Worm (Caenorhabditis elegans) whole organism, L3 larva: ENCODE results near the gene C45G9.5.

Source experiments
- ZK546.5 ChIP-seq: sonication (generic microtip); optimal IDR thresholded peaks from 2 replicates; lab custom pipeline; 2017; ENCODE audit warnings: missing biosample characterization, missing genetic modification characterization
- aly-2 ChIP-seq: fragments of 150-350 bp; optimal IDR thresholded peaks from 2 replicates; lab custom pipeline; 2014; ENCODE audit warnings: missing biosample characterization, missing genetic modification characterization
- ama-1 ChIP-seq: fragments of 150-350 bp; optimal IDR thresholded peaks from 2 replicates; lab custom pipeline; 2018
- ceh-16 ChIP-seq: sonication (generic microtip); optimal IDR thresholded peaks from 2 replicates; lab custom pipeline; 2017; ENCODE audit warnings: missing biosample characterization, missing genetic modification characterization
- ceh-28 ChIP-seq: fragments of 150-350 bp; optimal IDR thresholded peaks from 2 replicates; lab custom pipeline; 2014; ENCODE audit warnings: missing biosample characterization, missing genetic modification reagents, missing genetic modification characterization
- ceh-82 ChIP-seq: fragments of 150-350 bp; optimal IDR thresholded peaks from 2 replicates; lab custom pipeline; 2014; ENCODE audit warnings: missing biosample characterization, missing genetic modification characterization
- egl-27 ChIP-seq: sonication (generic microtip); optimal IDR thresholded peaks from 4 replicates; lab custom pipeline; 2017; ENCODE audit warnings: missing biosample characterization, missing genetic modification reagents, missing genetic modification characterization
- elt-2 ChIP-seq: sonication (generic microtip); optimal IDR thresholded peaks from 2 replicates; lab custom pipeline; 2016; ENCODE audit warnings: missing genetic modification reagents, mild to moderate bottlenecking, missing genetic modification characterization, missing compliant biosample characterization
- elt-3 ChIP-seq, 3 experiments: fragments of 150-350 bp in 1 of 3; sonication (generic microtip) in 2 of 3; optimal IDR thresholded peaks; 2 replicates in 2 of 3; 4 replicates in 1 of 3; lab custom pipeline; 2014 to 2017; ENCODE audit warnings: missing biosample characterization in 3 of 3, missing genetic modification characterization in 3 of 3
- fkh-2 ChIP-seq: fragments of 150-350 bp; optimal IDR thresholded peaks from 2 replicates; lab custom pipeline; 2014; ENCODE audit warnings: missing biosample characterization, missing genetic modification reagents, missing genetic modification characterization
- hmg-11 ChIP-seq: sonication (generic microtip); optimal IDR thresholded peaks from 2 replicates; lab custom pipeline; 2016; ENCODE audit warnings: missing genetic modification characterization, missing compliant biosample characterization
- lin-15B ChIP-seq: fragments of 150-350 bp; optimal IDR thresholded peaks from 2 replicates; lab custom pipeline; 2014; ENCODE audit warnings: missing biosample characterization, missing genetic modification characterization
- mdl-1 ChIP-seq: fragments of 150-350 bp; optimal IDR thresholded peaks from 2 replicates; lab custom pipeline; 2014; ENCODE audit warnings: missing biosample characterization, missing genetic modification characterization
- mml-1 ChIP-seq: fragments of 150-350 bp; sonication (generic microtip); optimal IDR thresholded peaks from 3 replicates; lab custom pipeline; 2014; ENCODE audit warnings: missing biosample characterization, missing genetic modification characterization
- nfya-1 ChIP-seq: sonication (generic microtip); optimal IDR thresholded peaks from 2 replicates; lab custom pipeline; 2017; ENCODE audit warnings: missing genetic modification characterization, mild to moderate bottlenecking, missing compliant biosample characterization, antibody characterized with exemption, moderate library complexity; ENCODE audit not compliant: insufficient read depth
- nhr-11 ChIP-seq: fragments of 150-350 bp; optimal IDR thresholded peaks from 2 replicates; lab custom pipeline; 2014; ENCODE audit warnings: missing biosample characterization, missing genetic modification characterization
- nhr-12 ChIP-seq: fragments of 150-350 bp; optimal IDR thresholded peaks from 2 replicates; lab custom pipeline; 2014; ENCODE audit warnings: missing biosample characterization, missing genetic modification characterization
- nhr-23 ChIP-seq: fragments of 150-350 bp; optimal IDR thresholded peaks from 2 replicates; lab custom pipeline; 2014; ENCODE audit warnings: missing biosample characterization, missing genetic modification reagents, missing genetic modification characterization
- nhr-25 ChIP-seq: sonication (generic microtip); optimal IDR thresholded peaks from 2 replicates; lab custom pipeline; 2017; ENCODE audit warnings: missing biosample characterization, missing genetic modification characterization
- nhr-28 ChIP-seq: fragments of 150-350 bp; optimal IDR thresholded peaks from 2 replicates; lab custom pipeline; 2014; ENCODE audit warnings: missing biosample characterization, missing genetic modification characterization
- nhr-43 ChIP-seq: sonication (generic microtip); optimal IDR thresholded peaks from 2 replicates; lab custom pipeline; 2016; ENCODE audit warnings: mild to moderate bottlenecking, missing genetic modification characterization, missing compliant biosample characterization; ENCODE audit not compliant: poor library complexity, severe bottlenecking
- nhr-67 ChIP-seq: fragments of 150-350 bp; optimal IDR thresholded peaks from 2 replicates; lab custom pipeline; 2014; ENCODE audit warnings: missing biosample characterization, missing genetic modification characterization
- nhr-76 ChIP-seq: fragments of 150-350 bp; sonication (generic microtip); optimal IDR thresholded peaks from 5 replicates; lab custom pipeline; 2014; ENCODE audit warnings: missing biosample characterization, missing genetic modification characterization
- nhr-77 ChIP-seq: fragments of 150-350 bp; optimal IDR thresholded peaks from 2 replicates; lab custom pipeline; 2014; ENCODE audit warnings: missing biosample characterization, missing genetic modification characterization
- skn-1 ChIP-seq: fragments of 150-350 bp; optimal IDR thresholded peaks from 2 replicates; lab custom pipeline; 2014; ENCODE audit warnings: missing biosample characterization, missing genetic modification characterization
- snpc-4 ChIP-seq: fragments of 150-350 bp; optimal IDR thresholded peaks from 2 replicates; lab custom pipeline; 2014; ENCODE audit warnings: missing biosample characterization, missing genetic modification characterization
- unc-39 ChIP-seq: sonication (generic microtip); optimal IDR thresholded peaks from 4 replicates; lab custom pipeline; 2017; ENCODE audit warnings: missing biosample characterization, missing genetic modification characterization
- unc-62 ChIP-seq: fragments of 150-350 bp; sonication (generic microtip); optimal IDR thresholded peaks from 4 replicates; lab custom pipeline; 2014; ENCODE audit warnings: missing biosample characterization, missing genetic modification reagents, missing genetic modification characterization
- ztf-11 ChIP-seq: fragments of 150-350 bp; optimal IDR thresholded peaks from 2 replicates; lab custom pipeline; 2014; ENCODE audit warnings: missing biosample characterization, missing genetic modification characterization
- ztf-4 ChIP-seq: fragments of 150-350 bp; optimal IDR thresholded peaks from 2 replicates; lab custom pipeline; 2014; ENCODE audit warnings: missing biosample characterization, missing genetic modification characterization

C45G9.5 gene

ce11 chrIII:5080700-5081572 lies 33.0 kb downstream of the C45G9.5 start (continued):
- TF ChIP-seq nhr-43 (tag; lab: Kevin White, UChicago) (peak; percentile 87), fkh-2 (tag; lab: Kevin White, UChicago) (no peak), nhr-28 (tag; lab: Kevin White, UChicago) (no peak), nhr-67 (tag; lab: Kevin White, UChicago) (no peak)

ce11 chrIII:5081573-5081823 lies 33.6 kb downstream of the C45G9.5 start, which contains the start of gene cox-6A:
Gene cox-6A, plus strand, starts transcription at chrIII:5081724.
- no peak for TF ChIP-seq unc-39 (tag; lab: Kevin White, UChicago)
- TF ChIP-seq, all 47 proteins: peak for 0

- TF ChIP-seq nhr-76 (tag; lab: Kevin White, UChicago) (no peak), elt-2 (peak; percentile 3), ama-1 (lab: Kevin White, UChicago) (peak; percentile 41), nhr-43 (tag; lab: Kevin White, UChicago) (peak; percentile 34)
- TF ChIP-seq, all 47 proteins: peak for 3
These were observed 35.4 kb downstream of the C45G9.5 start for ce11 chrIII:5083304-5083703.

- TF ChIP-seq lin-15B (tag; lab: Kevin White, UChicago) (peak; percentile 68), nhr-11 (tag; lab: Kevin White, UChicago) (no peak)
These were observed 37.6 kb downstream of the C45G9.5 start, which contains the start of gene cah-1 for ce11 chrIII:5085529-5085928. Gene cah-1, minus strand, starts transcription at chrIII:5085629.

ce11 chrIII:5089489-5089888 lies 41.6 kb downstream of the C45G9.5 start:
- no peak for TF ChIP-seq egl-27
- TF ChIP-seq nhr-25, result peak; percentile 6
- TF ChIP-seq ceh-28 (tag; lab: Kevin White, UChicago), result no peak
- TF ChIP-seq nhr-43 (tag; lab: Kevin White, UChicago), result peak; percentile 67
- TF ChIP-seq hmg-11 (tag; lab: Kevin White, UChicago), result no peak
- TF ChIP-seq fkh-2 (tag; lab: Kevin White, UChicago), result no peak
- TF ChIP-seq nhr-23 (tag; lab: Kevin White, UChicago), result peak; percentile 27

- TF ChIP-seq nhr-28 (tag; lab: Kevin White, UChicago) (no peak), mdl-1 (no peak), skn-1 (no peak), ama-1 (lab: Kevin White, UChicago) (peak; percentile 14), nhr-67 (tag; lab: Kevin White, UChicago) (no peak), ZK546.5 (no peak), nhr-23 (tag; lab: Kevin White, UChicago) (no peak), ceh-82 (tag; lab: Kevin White, UChicago) (no peak), egl-27 (no peak)
These were observed 44.4 kb downstream of the C45G9.5 start for ce11 chrIII:5092345-5092744.

ce11 chrIII:5094506-5094905 lies 46.6 kb downstream of the C45G9.5 start, which contains the start of gene F54D8.10:
Gene F54D8.10, plus strand, starts transcription at chrIII:5094806.
- TF ChIP-seq mml-1 (tag; lab: Kevin White, UChicago) (no peak), fkh-2 (tag; lab: Kevin White, UChicago) (no peak), nhr-76 (tag; lab: Kevin White, UChicago) (no peak), lin-15B (tag; lab: Kevin White, UChicago) (no peak), nfya-1 (no peak), ztf-4 (tag; lab: Kevin White, UChicago) (no peak), ztf-11 (tag; lab: Kevin White, UChicago) (no peak), nhr-77 (tag; lab: Kevin White, UChicago) (no peak), nhr-43 (tag; lab: Kevin White, UChicago) (no peak), skn-1 (no peak), ceh-82 (tag; lab: Kevin White, UChicago) (no peak), ceh-16 (no peak), ZK546.5 (no peak), hmg-11 (tag; lab: Kevin White, UChicago) (no peak), aly-2 (tag; lab: Kevin White, UChicago) (no peak), nhr-12 (tag; lab: Kevin White, UChicago) (no peak), snpc-4 (tag; lab: Kevin White, UChicago) (no peak), elt-3 (tag; optimal IDR thresholded peaks at IDR 0.05; lab: Kevin White, UChicago) (no peak), unc-62 (GFP tag; lab: Kevin White, UChicago) (no peak)
